Fruit fly (Drosophila melanogaster): Measurements from ENCODE around the gene mbf1.

Gene mbf1

dm6 chr3L:16533932-16534331, 40.3 kb upstream of the mbf1 start (continued):
- TF ChIP-seq pan (optimal IDR thresholded peaks at IDR 0.05): no peak
- TF ChIP-seq pan (GFP tag; optimal IDR thresholded peaks at IDR 0.05 in 1 of 2, IDR thresholded peaks at IDR 0.05 in 1 of 2): peak in 1 of 2 experiments; percentile 52
- TF ChIP-seq CG3065 (GFP tag; optimal IDR thresholded peaks at IDR 0.05): peak; percentile 11
- TF ChIP-seq CG6254 (GFP tag; optimal IDR thresholded peaks at IDR 0.05): peak; percentile 57
- TF ChIP-seq CG4328 (GFP tag; optimal IDR thresholded peaks at IDR 0.05): peak; percentile 70
- peak; percentile 84 for TF ChIP-seq CG18599 (GFP tag; optimal IDR thresholded peaks at IDR 0.05)
- peak; percentile 80 for TF ChIP-seq CG8388 (GFP tag; optimal IDR thresholded peaks at IDR 0.05)
- TF ChIP-seq bcd (GFP tag; optimal IDR thresholded peaks at IDR 0.05): peak; percentile 87
- peak; percentile 70 for TF ChIP-seq CG30431 (GFP tag; optimal IDR thresholded peaks at IDR 0.05)
- TF ChIP-seq CG14860 (GFP tag; IDR thresholded peaks at IDR 0.05; ENCODE audit: partially characterized antibody): no peak
- peak; percentile 83 for TF ChIP-seq Hmr (GFP tag; optimal IDR thresholded peaks at IDR 0.05)
- no peak for TF ChIP-seq inv (GFP tag; IDR thresholded peaks at IDR 0.05; ENCODE audit: partially characterized antibody)
- peak; percentile 23 for TF ChIP-seq Dad (GFP tag; optimal IDR thresholded peaks at IDR 0.05)
- peak; percentile 67 for TF ChIP-seq CG10654 (GFP tag; optimal IDR thresholded peaks at IDR 0.05)
- TF ChIP-seq slou (GFP tag; optimal IDR thresholded peaks at IDR 0.05): peak; percentile 54
- peak; percentile 69 for TF ChIP-seq CG15601 (tag; optimal IDR thresholded peaks at IDR 0.05)
- TF ChIP-seq dati (GFP tag; IDR thresholded peaks at IDR 0.05): no peak
- TF ChIP-seq Kr (GFP tag; optimal IDR thresholded peaks at IDR 0.05): no peak
- TF ChIP-seq bbx (GFP tag; IDR thresholded peaks at IDR 0.05; ENCODE audit: partially characterized antibody): no peak
- TF ChIP-seq E2f2 (GFP tag; IDR thresholded peaks at IDR 0.05): peak; percentile 47; the same call in 1 of the 2 replicates
- TF ChIP-seq Ets97D (GFP tag; optimal IDR thresholded peaks at IDR 0.05): no peak
- peak; percentile 87 for TF ChIP-seq CG8924 (tag; optimal IDR thresholded peaks at IDR 0.05)
- no peak for TF ChIP-seq CG2199 (GFP tag; IDR thresholded peaks at IDR 0.05)
- peak; percentile 86 for TF ChIP-seq CG12391 (tag; optimal IDR thresholded peaks at IDR 0.05)
- peak; percentile 83 for TF ChIP-seq row (GFP tag; IDR thresholded peaks at IDR 0.05)
- peak in 1 of 2 experiments; percentile 67 for TF ChIP-seq Pdp1 (GFP tag; optimal IDR thresholded peaks at IDR 0.05)
- TF ChIP-seq CkIIα-i1 (GFP tag; IDR thresholded peaks at IDR 0.05): no peak
- TF ChIP-seq onecut (GFP tag; IDR thresholded peaks at IDR 0.05): peak; percentile 53
- peak; percentile 73 for TF ChIP-seq Xrp1 (GFP tag; IDR thresholded peaks at IDR 0.05)
- TF ChIP-seq Taf1 (GFP tag; IDR thresholded peaks at IDR 0.05): no peak
- TF ChIP-seq HmgD (GFP tag; optimal IDR thresholded peaks at IDR 0.05): no peak
- peak; percentile 84 for TF ChIP-seq CG9727 (GFP tag; optimal IDR thresholded peaks at IDR 0.05)
- peak; percentile 80 for TF ChIP-seq CG17359 (tag; optimal IDR thresholded peaks at IDR 0.05)
- TF ChIP-seq CG11456 (GFP tag; IDR thresholded peaks at IDR 0.05): peak; percentile 35; the same call in 1 of the 3 replicates
- TF ChIP-seq CG17385 (GFP tag; optimal IDR thresholded peaks at IDR 0.05): peak; percentile 79
- peak; percentile 61 for TF ChIP-seq run (tag; optimal IDR thresholded peaks at IDR 0.05)
- peak; percentile 81 for TF ChIP-seq CG18476 (GFP tag; optimal IDR thresholded peaks at IDR 0.05)
- peak; percentile 57 for TF ChIP-seq Dip3 (GFP tag; optimal IDR thresholded peaks at IDR 0.05)
- peak; percentile 69 for TF ChIP-seq CG7372 (GFP tag; IDR thresholded peaks at IDR 0.05)
- no peak for TF ChIP-seq crc (GFP tag; optimal IDR thresholded peaks at IDR 0.05)
- TF ChIP-seq ken (GFP tag; IDR thresholded peaks at IDR 0.05): peak; percentile 55; the same call in 1 of the 3 replicates
- peak; percentile 81 for TF ChIP-seq CG10209 (GFP tag; optimal IDR thresholded peaks at IDR 0.05)
- TF ChIP-seq CG3281 (GFP tag; optimal IDR thresholded peaks at IDR 0.05): peak; percentile 86
- TF ChIP-seq C15 (GFP tag; IDR thresholded peaks at IDR 0.05): 0 out of 3 replicates have a peak, but pooled peaks have one; percentile 45
- TF ChIP-seq BtbVII (GFP tag; optimal IDR thresholded peaks at IDR 0.05): peak; percentile 79
- no peak for TF ChIP-seq rib (GFP tag; IDR thresholded peaks at IDR 0.05)
- TF ChIP-seq Dip2 (GFP tag; IDR thresholded peaks at IDR 0.05): no peak
- peak; percentile 12 for TF ChIP-seq CG1792 (GFP tag; optimal IDR thresholded peaks at IDR 0.05)
- peak; percentile 69; the same call in 1 of the 2 replicates for TF ChIP-seq HLH3B (GFP tag; IDR thresholded peaks at IDR 0.05)
- TF ChIP-seq NFAT (GFP tag; IDR thresholded peaks at IDR 0.05): no peak
- no peak; the same call in 2 of the 3 replicates for TF ChIP-seq CG11695 (GFP tag; IDR thresholded peaks at IDR 0.05)

Measured in whole organism, embryonic.